Worm (Caenorhabditis elegans) whole organism, young adult: Measurements from ENCODE around the gene Y41C4A.8.
A peak's percentile ranks its signal among the peaks of the same experiment; 100 is the strongest.

ENCODE experiments used
- B0035.1 ChIP-seq: sonication (generic microtip); optimal IDR thresholded peaks from 2 replicates; lab custom pipeline; 2016; ENCODE audit warnings: missing genetic modification characterization, mild to moderate bottlenecking, missing compliant biosample characterization, missing genotype, missing genetic modification reagents
- B0261.1 ChIP-seq: sonication (generic microtip); optimal IDR thresholded peaks from 2 replicates; lab custom pipeline; 2016; ENCODE audit warnings: mild to moderate bottlenecking, missing genetic modification characterization, moderate library complexity, missing compliant biosample characterization
- D2030.7 ChIP-seq: fragments of 200-800 bp; sonication (Bioruptor generic); IDR thresholded peaks from 2 replicates; pipeline ENCODE4 v1.3.6; 2022; ENCODE audit warnings: missing genetic modification reagents, missing genetic modification characterization, missing compliant biosample characterization
- F23B12.7 ChIP-seq: sonication (generic microtip); optimal IDR thresholded peaks from 2 replicates; lab custom pipeline; 2017; ENCODE audit warnings: missing genetic modification characterization, mild to moderate bottlenecking, missing compliant biosample characterization, antibody characterized with exemption, moderate library complexity; ENCODE audit not compliant: insufficient read depth
- F49E8.2 ChIP-seq: sonication (generic microtip); optimal IDR thresholded peaks from 3 replicates; lab custom pipeline; 2017; ENCODE audit warnings: missing genetic modification characterization, mild to moderate bottlenecking, missing compliant biosample characterization, antibody characterized with exemption, moderate library complexity; ENCODE audit not compliant: insufficient read depth
- Y79H2A.3 ChIP-seq: fragments of 200-800 bp; sonication (Bioruptor generic); conservative IDR thresholded peaks from 2 replicates; pipeline ENCODE4 v1.3.6; 2022; ENCODE audit warnings: missing genetic modification reagents, missing genetic modification characterization, missing compliant biosample characterization
- ZK185.1 ChIP-seq: sonication (generic microtip); optimal IDR thresholded peaks from 2 replicates; lab custom pipeline; 2016; ENCODE audit warnings: mild to moderate bottlenecking, missing genetic modification characterization, missing compliant biosample characterization; ENCODE audit not compliant: poor library complexity, severe bottlenecking
- attf-3 ChIP-seq: fragments of 200-800 bp; sonication (Bioruptor generic); conservative IDR thresholded peaks from 2 replicates; pipeline ENCODE4 v1.3.6; 2022; ENCODE audit warnings: missing genetic modification reagents, missing genetic modification characterization, missing compliant biosample characterization
- attf-5 ChIP-seq: fragments of 200-800 bp; sonication (Bioruptor generic); optimal IDR thresholded peaks from 2 replicates; lab custom pipeline; 2018; ENCODE audit warnings: mild to moderate bottlenecking, missing genetic modification characterization, missing compliant biosample characterization
- attf-6 ChIP-seq: fragments of 200-800 bp; sonication (Bioruptor generic); IDR thresholded peaks from 2 replicates; pipeline ENCODE4 v1.3.6; 2022; ENCODE audit warnings: missing genetic modification reagents, missing genetic modification characterization, missing compliant biosample characterization
- ccch-3 ChIP-seq: fragments of 200-800 bp; sonication (Bioruptor generic); optimal IDR thresholded peaks from 2 replicates; lab custom pipeline; 2018; ENCODE audit warnings: mild to moderate bottlenecking, missing genetic modification characterization, missing compliant biosample characterization
- cebp-1 ChIP-seq, 2 experiments: fragments of 200-800 bp in 1 of 2; sonication (Bioruptor generic) in 1 of 2; sonication (generic microtip) in 1 of 2; IDR thresholded peaks in 1 of 2; optimal IDR thresholded peaks in 1 of 2; 2 replicates each; pipeline versions ENCODE4 v1.3.6 to Lab custom; 2017 to 2022; ENCODE audit warnings: missing compliant biosample characterization in 2 of 2, missing genetic modification characterization in 2 of 2, mild to moderate bottlenecking in 1 of 2, missing genetic modification reagents in 1 of 2, moderate library complexity in 1 of 2
- ceh-100 ChIP-seq: fragments of 200-800 bp; sonication (Bioruptor generic); IDR thresholded peaks from 2 replicates; pipeline ENCODE4 v1.3.6; 2022; ENCODE audit warnings: missing genetic modification reagents, missing genetic modification characterization, missing compliant biosample characterization
- ceh-91 ChIP-seq: fragments of 200-800 bp; sonication (Bioruptor generic); IDR thresholded peaks from 2 replicates; pipeline ENCODE4 v1.3.6; 2022; ENCODE audit warnings: missing genetic modification reagents, missing genetic modification characterization, missing compliant biosample characterization
- dox-1 ChIP-seq: fragments of 200-800 bp; sonication (Bioruptor generic); IDR thresholded peaks from 2 replicates; pipeline ENCODE4 v1.3.6; 2022; ENCODE audit warnings: missing genetic modification reagents, missing genetic modification characterization, missing compliant biosample characterization
- dpl-1 ChIP-seq: fragments of 150-350 bp; optimal IDR thresholded peaks from 2 replicates; lab custom pipeline; 2014; ENCODE audit warnings: missing biosample characterization, missing genetic modification reagents, missing genetic modification characterization
- gei-17 ChIP-seq: fragments of 200-800 bp; sonication (Bioruptor generic); optimal IDR thresholded peaks from 2 replicates; lab custom pipeline; 2018; ENCODE audit warnings: mild to moderate bottlenecking, missing genetic modification characterization, missing compliant biosample characterization
- hlh-12 ChIP-seq: sonication (generic microtip); optimal IDR thresholded peaks from 2 replicates; lab custom pipeline; 2016; ENCODE audit warnings: missing genetic modification characterization, missing compliant biosample characterization
- hlh-26 ChIP-seq: fragments of 200-800 bp; sonication (Bioruptor generic); conservative IDR thresholded peaks from 2 replicates; pipeline ENCODE4 v1.3.6; 2022; ENCODE audit warnings: missing genetic modification reagents, missing genetic modification characterization, missing compliant biosample characterization
- lin-35 ChIP-seq, 3 experiments: fragments of 150-350 bp in 2 of 3; sonication (generic microtip) in 1 of 3; optimal IDR thresholded peaks; 2 replicates each; lab custom pipeline; 2014 to 2018; ENCODE audit warnings: missing biosample characterization in 3 of 3, missing genetic modification characterization in 3 of 3, missing genetic modification reagents in 3 of 3
- lin-40 ChIP-seq: sonication (generic microtip); optimal IDR thresholded peaks from 2 replicates; lab custom pipeline; 2016; ENCODE audit warnings: missing genetic modification characterization, mild to moderate bottlenecking, missing compliant biosample characterization, missing genotype, missing genetic modification reagents
- madf-8 ChIP-seq: fragments of 200-800 bp; sonication (Bioruptor generic); conservative IDR thresholded peaks from 2 replicates; pipeline ENCODE4 v1.3.6; 2022; ENCODE audit warnings: missing genetic modification reagents, missing genetic modification characterization, missing compliant biosample characterization
- mcd-1 ChIP-seq: fragments of 200-800 bp; sonication (Bioruptor generic); IDR thresholded peaks from 2 replicates; pipeline ENCODE4 v1.3.6; 2022; ENCODE audit warnings: missing genetic modification reagents, missing genetic modification characterization, missing compliant biosample characterization
- nfyb-1 ChIP-seq: fragments of 200-800 bp; sonication (Bioruptor generic); IDR thresholded peaks from 2 replicates; pipeline ENCODE4 v1.3.6; 2022; ENCODE audit warnings: missing genetic modification reagents, missing genetic modification characterization, missing compliant biosample characterization
- nhr-179 ChIP-seq: sonication (generic microtip); optimal IDR thresholded peaks from 2 replicates; lab custom pipeline; 2016; ENCODE audit warnings: mild to moderate bottlenecking, missing genetic modification characterization, missing compliant biosample characterization
- nhr-27 ChIP-seq: fragments of 200-800 bp; sonication (Bioruptor generic); optimal IDR thresholded peaks from 2 replicates; lab custom pipeline; 2018; ENCODE audit warnings: mild to moderate bottlenecking, missing genetic modification characterization, moderate library complexity, missing compliant biosample characterization
- nhr-80 ChIP-seq: sonication (generic microtip); optimal IDR thresholded peaks from 2 replicates; lab custom pipeline; 2016; ENCODE audit warnings: missing genetic modification characterization, missing compliant biosample characterization
- nhr-90 ChIP-seq: sonication (generic microtip); optimal IDR thresholded peaks from 2 replicates; lab custom pipeline; 2016; ENCODE audit warnings: missing genotype, mild to moderate bottlenecking, missing genetic modification characterization, missing compliant biosample characterization
- sdz-38 ChIP-seq: sonication (generic microtip); optimal IDR thresholded peaks from 2 replicates; lab custom pipeline; 2016; ENCODE audit warnings: missing genotype, missing genetic modification characterization, missing compliant biosample characterization
- snpc-1.3 ChIP-seq: sonication (generic microtip); optimal IDR thresholded peaks from 2 replicates; lab custom pipeline; 2017; ENCODE audit warnings: missing genetic modification characterization, mild to moderate bottlenecking, missing compliant biosample characterization, antibody characterized with exemption, moderate library complexity, missing genotype, missing genetic modification reagents; ENCODE audit not compliant: insufficient read depth
- tlf-1 ChIP-seq: fragments of 200-800 bp; sonication (Bioruptor generic); optimal IDR thresholded peaks from 2 replicates; lab custom pipeline; 2018; ENCODE audit warnings: mild to moderate bottlenecking, missing genetic modification characterization, missing compliant biosample characterization
- unc-130 ChIP-seq: sonication (generic microtip); optimal IDR thresholded peaks from 2 replicates; lab custom pipeline; 2016; ENCODE audit warnings: missing genetic modification reagents, missing genetic modification characterization, missing compliant biosample characterization
- zfh-2 ChIP-seq: fragments of 200-800 bp; sonication (Bioruptor generic); conservative IDR thresholded peaks from 2 replicates; pipeline ENCODE4 v1.3.6; 2022; ENCODE audit warnings: missing genetic modification reagents, missing genetic modification characterization, missing compliant biosample characterization
- ztf-22 ChIP-seq: fragments of 200-800 bp; sonication (Bioruptor generic); optimal IDR thresholded peaks from 2 replicates; lab custom pipeline; 2018; ENCODE audit warnings: mild to moderate bottlenecking, missing genetic modification characterization, moderate library complexity, missing compliant biosample characterization
- ztf-28 ChIP-seq: fragments of 200-800 bp; sonication (Bioruptor generic); IDR thresholded peaks from 2 replicates; pipeline ENCODE4 v1.3.6; 2022; ENCODE audit warnings: missing genetic modification reagents, missing genetic modification characterization, missing compliant biosample characterization

Y41C4A.8 gene

DNA sequence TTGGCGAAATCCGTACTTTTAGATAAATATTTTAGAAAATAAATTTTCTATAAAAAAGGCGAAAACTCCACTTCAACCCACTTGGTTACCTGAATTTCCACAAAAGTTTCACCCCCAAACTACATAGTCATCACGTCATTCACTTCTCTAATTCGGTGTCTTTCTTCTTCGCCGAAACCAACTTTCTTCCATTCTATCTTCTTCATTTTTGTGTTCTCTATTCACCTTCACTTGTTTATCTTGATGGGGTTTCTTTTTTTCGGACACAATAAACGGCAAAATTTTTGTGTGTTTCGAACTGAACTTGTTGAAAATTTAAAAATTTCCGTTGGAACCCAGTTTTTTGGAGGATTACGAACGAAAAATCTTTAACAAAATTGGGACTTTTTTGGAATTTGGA, 41.8 kb downstream of the Y41C4A.8 start:
- no peak for TF ChIP-seq hlh-26 (GFP tag; lab: Robert Waterston, UW)
- TF ChIP-seq nhr-90, result no peak
- no peak for TF ChIP-seq gei-17 (GFP tag; lab: Kevin White, UChicago)
- no peak for TF ChIP-seq B0261.1 (tag; lab: Kevin White, UChicago)
- TF ChIP-seq cebp-1 (GFP tag; IDR thresholded peaks at IDR 0.05; lab: Robert Waterston, UW), result no peak
- TF ChIP-seq cebp-1 (tag; optimal IDR thresholded peaks at IDR 0.05; lab: Kevin White, UChicago), result no peak
- no peak for TF ChIP-seq nhr-27 (tag; lab: Kevin White, UChicago)
- no peak for TF ChIP-seq Y79H2A.3 (GFP tag; lab: Robert Waterston, UW)
- no peak for TF ChIP-seq madf-8 (GFP tag; lab: Robert Waterston, UW)
- no peak for TF ChIP-seq ZK185.1 (tag; lab: Kevin White, UChicago)
- no peak for TF ChIP-seq ccch-3 (GFP tag; lab: Kevin White, UChicago)

ce11 chrIII:11663400-11663799, 45.2 kb downstream of the Y41C4A.8 start:
- TF ChIP-seq ceh-100 (GFP tag; lab: Robert Waterston, UW) (no peak), unc-130 (GFP tag; lab: Kevin White, UChicago) (no peak), nfyb-1 (GFP tag; lab: Robert Waterston, UW) (no peak), lin-40 (no peak)
- TF ChIP-seq, all 124 proteins: peak for 0

DNA sequence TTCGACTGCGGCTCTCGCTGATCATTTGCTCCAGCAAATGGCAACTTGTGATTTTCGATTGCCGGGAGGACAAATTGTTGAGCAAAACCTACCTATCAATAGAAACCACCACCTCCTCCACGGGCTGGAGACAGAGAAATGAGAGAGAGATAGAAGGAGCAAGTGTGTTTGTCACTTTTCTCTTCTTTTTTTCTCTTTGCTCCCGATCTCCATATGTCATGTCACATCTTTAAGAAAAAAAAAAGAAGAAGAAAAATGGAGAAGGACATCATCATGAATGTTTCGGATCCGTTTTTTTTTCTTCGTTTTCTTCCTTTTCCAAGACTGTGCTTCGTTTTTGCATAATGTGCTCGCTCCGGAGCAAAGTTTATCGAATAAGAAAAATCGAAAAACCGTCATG, 47.9 kb downstream of the Y41C4A.8 start:
- no peak for TF ChIP-seq attf-6 (GFP tag; lab: Robert Waterston, UW)
- TF ChIP-seq F49E8.2 (tag; lab: Kevin White, UChicago), result no peak
- TF ChIP-seq F23B12.7 (tag; lab: Kevin White, UChicago), result no peak
- no peak for TF ChIP-seq D2030.7 (GFP tag; lab: Robert Waterston, UW)
- TF ChIP-seq ceh-91 (GFP tag; lab: Robert Waterston, UW), result no peak
- TF ChIP-seq ztf-28 (GFP tag; lab: Robert Waterston, UW), result no peak
- no peak for TF ChIP-seq dpl-1
- TF ChIP-seq nhr-80 (tag; lab: Kevin White, UChicago), result peak; percentile 7
- TF ChIP-seq snpc-1.3, result no peak
- TF ChIP-seq tlf-1 (GFP tag; lab: Kevin White, UChicago), result no peak
- TF ChIP-seq madf-8 (GFP tag; lab: Robert Waterston, UW), result no peak
- TF ChIP-seq zfh-2, result 0 out of 2 replicates have a peak, but pooled peaks have one; percentile 8
- no peak for TF ChIP-seq B0035.1 (tag; lab: Kevin White, UChicago)
- TF ChIP-seq nhr-179 (tag; lab: Kevin White, UChicago), result no peak

DNA sequence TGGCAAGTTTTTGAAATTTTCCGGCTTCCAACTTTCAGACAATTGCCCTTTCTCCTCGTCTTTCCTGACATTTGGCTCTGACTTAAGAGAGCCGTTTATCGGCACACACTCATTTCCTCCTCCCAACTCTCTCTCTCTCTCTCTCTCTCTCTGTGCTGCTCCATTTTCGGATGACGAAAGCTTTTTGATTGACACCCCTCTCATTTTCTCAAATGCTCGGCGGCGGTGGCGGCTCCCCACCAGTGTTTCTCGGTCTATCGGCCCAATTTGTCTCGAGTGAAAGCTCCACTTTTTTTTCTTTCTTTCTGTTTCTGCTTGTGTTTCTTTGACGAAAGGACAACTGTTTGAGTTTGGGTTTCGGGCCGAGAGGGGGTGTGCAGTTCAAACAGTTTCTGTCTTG, 48.8 kb downstream of the Y41C4A.8 start:
- TF ChIP-seq hlh-12 (tag; lab: Kevin White, UChicago) (no peak), lin-35 (GFP tag; optimal IDR thresholded peaks at IDR 0.05; lab: Kevin White, UChicago) (no peak), zfh-2 (peak; percentile 82), attf-3 (GFP tag; lab: Robert Waterston, UW) (no peak), attf-5 (GFP tag; lab: Kevin White, UChicago) (peak; percentile 22), nhr-80 (tag; lab: Kevin White, UChicago) (peak; percentile 61), gei-17 (GFP tag; lab: Kevin White, UChicago) (no peak), ztf-22 (GFP tag; lab: Kevin White, UChicago) (no peak), sdz-38 (tag; lab: Kevin White, UChicago) (no peak), cebp-1 (GFP tag; IDR thresholded peaks at IDR 0.05; lab: Robert Waterston, UW) (no peak), cebp-1 (tag; optimal IDR thresholded peaks at IDR 0.05; lab: Kevin White, UChicago) (peak; percentile 42), mcd-1 (0 out of 2 replicates have a peak, but pooled peaks have one; percentile 26), ztf-28 (GFP tag; lab: Robert Waterston, UW) (no peak), dox-1 (GFP tag; lab: Robert Waterston, UW) (peak; percentile 10; the same call in 1 of the 2 replicates), lin-40 (no peak)
